Worm (Caenorhabditis elegans): ENCODE results near the gene ugt-3.

ce11 chrV:12797992-12798391 lies 2.1 kb downstream of the ugt-3 start, which contains the start of gene ugt-6:
- TF ChIP-seq mdl-1 (tag; optimal IDR thresholded peaks at IDR 0.05) (no peak), ceh-20 (GFP tag; IDR thresholded peaks at IDR 0.05) (no peak), lsy-2 (tag; optimal IDR thresholded peaks at IDR 0.05) (no peak), R02D3.7 (tag; optimal IDR thresholded peaks at IDR 0.05) (no peak), hlh-30 (tag; optimal IDR thresholded peaks at IDR 0.05; ENCODE audit: insufficient read depth) (no peak), Y5F2A.4 (GFP tag; optimal IDR thresholded peaks at IDR 0.05) (no peak), ces-1 (GFP tag; optimal IDR thresholded peaks at IDR 0.05) (no peak), zag-1 (tag; optimal IDR thresholded peaks at IDR 0.05) (no peak), unc-62 (GFP tag; optimal IDR thresholded peaks at IDR 0.05 in 1 of 2) (no peak), unc-62 (tag; optimal IDR thresholded peaks at IDR 0.05) (no peak)

All from whole organism, L4 larva.